Worm (Caenorhabditis elegans) whole organism, mixed stage, embryonic: ENCODE results near the gene cest-34.

Experiments used
- M03D4.4 ChIP-seq: sonication (generic microtip); optimal IDR thresholded peaks from 2 replicates; lab custom pipeline; 2017; ENCODE audit warnings: mild to moderate bottlenecking, missing genetic modification characterization, missing compliant biosample characterization
- bed-3 ChIP-seq: fragments of 200-800 bp; sonication (Bioruptor generic); optimal IDR thresholded peaks from 3 replicates; lab custom pipeline; 2018; ENCODE audit warnings: mild to moderate bottlenecking, missing genetic modification characterization, moderate library complexity, missing compliant biosample characterization
- ceh-39 ChIP-seq: fragments of 150-350 bp; optimal IDR thresholded peaks from 2 replicates; lab custom pipeline; 2014; ENCODE audit warnings: missing biosample characterization, missing genetic modification characterization
- ceh-43 ChIP-seq: fragments of 200-800 bp; sonication (Bioruptor generic); optimal IDR thresholded peaks from 2 replicates; lab custom pipeline; 2018; ENCODE audit warnings: mild to moderate bottlenecking, missing genetic modification characterization, moderate library complexity, missing compliant biosample characterization
- ceh-83 ChIP-seq: fragments of 200-800 bp; sonication (Bioruptor generic); optimal IDR thresholded peaks from 2 replicates; lab custom pipeline; 2018; ENCODE audit warnings: mild to moderate bottlenecking, missing genetic modification characterization, missing compliant biosample characterization
- ces-1 ChIP-seq: fragments of 150-350 bp; optimal IDR thresholded peaks from 2 replicates; lab custom pipeline; 2014; ENCODE audit warnings: missing biosample characterization, missing genetic modification reagents, missing genetic modification characterization
- cnd-1 ChIP-seq: fragments of 200-800 bp; sonication (Bioruptor generic); optimal IDR thresholded peaks from 2 replicates; lab custom pipeline; 2018; ENCODE audit warnings: mild to moderate bottlenecking, missing genetic modification characterization, missing compliant biosample characterization
- drap-1 ChIP-seq: fragments of 200-800 bp; sonication (Bioruptor generic); optimal IDR thresholded peaks from 3 replicates; lab custom pipeline; 2018; ENCODE audit warnings: mild to moderate bottlenecking, missing genetic modification characterization, missing compliant biosample characterization
- elt-1 ChIP-seq: sonication (generic microtip); optimal IDR thresholded peaks from 2 replicates; lab custom pipeline; 2017; ENCODE audit warnings: missing genetic modification characterization, mild to moderate bottlenecking, missing compliant biosample characterization, antibody characterized with exemption, moderate library complexity, borderline replicate concordance; ENCODE audit not compliant: insufficient read depth
- elt-3 ChIP-seq: fragments of 150-350 bp; optimal IDR thresholded peaks from 2 replicates; lab custom pipeline; 2014; ENCODE audit warnings: missing biosample characterization, missing genetic modification characterization
- flh-1 ChIP-seq: fragments of 200-800 bp; sonication (Bioruptor generic); optimal IDR thresholded peaks from 2 replicates; lab custom pipeline; 2018; ENCODE audit warnings: mild to moderate bottlenecking, missing genetic modification characterization, moderate library complexity, missing compliant biosample characterization
- ham-2 ChIP-seq: fragments of 200-800 bp; sonication (Bioruptor generic); optimal IDR thresholded peaks from 2 replicates; lab custom pipeline; 2018; ENCODE audit warnings: mild to moderate bottlenecking, missing genetic modification characterization, missing compliant biosample characterization
- lin-13 ChIP-seq: fragments of 150-350 bp; optimal IDR thresholded peaks from 2 replicates; lab custom pipeline; 2014; ENCODE audit warnings: missing biosample characterization, missing genetic modification characterization
- lsy-2 ChIP-seq: fragments of 150-350 bp; optimal IDR thresholded peaks from 2 replicates; lab custom pipeline; 2014; ENCODE audit warnings: missing biosample characterization, missing genetic modification characterization
- mab-5 ChIP-seq: fragments of 150-350 bp; optimal IDR thresholded peaks from 2 replicates; lab custom pipeline; 2014; ENCODE audit warnings: missing biosample characterization, missing genetic modification characterization
- mep-1 ChIP-seq: fragments of 150-350 bp; optimal IDR thresholded peaks from 2 replicates; lab custom pipeline; 2017; ENCODE audit warnings: missing biosample characterization, missing genetic modification reagents, missing genetic modification characterization, inconsistent platforms
- mls-2 ChIP-seq: sonication (generic microtip); optimal IDR thresholded peaks from 2 replicates; lab custom pipeline; 2016; ENCODE audit warnings: mild to moderate bottlenecking, missing genetic modification characterization, moderate library complexity, missing compliant biosample characterization
- nhr-12 ChIP-seq: fragments of 150-350 bp; optimal IDR thresholded peaks from 2 replicates; lab custom pipeline; 2014; ENCODE audit warnings: missing biosample characterization, missing genetic modification characterization
- nhr-2 ChIP-seq: fragments of 150-350 bp; optimal IDR thresholded peaks from 2 replicates; lab custom pipeline; 2014; ENCODE audit warnings: missing biosample characterization, missing genetic modification characterization
- nhr-237 ChIP-seq: fragments of 150-350 bp; optimal IDR thresholded peaks from 2 replicates; lab custom pipeline; 2014; ENCODE audit warnings: missing biosample characterization, missing genetic modification characterization
- nhr-28 ChIP-seq: fragments of 150-350 bp; optimal IDR thresholded peaks from 2 replicates; lab custom pipeline; 2014; ENCODE audit warnings: missing biosample characterization, missing genetic modification characterization
- nhr-76 ChIP-seq: sonication (generic microtip); optimal IDR thresholded peaks from 2 replicates; lab custom pipeline; 2017; ENCODE audit warnings: missing biosample characterization, missing genetic modification characterization
- pha-4 ChIP-seq: fragments of 150-350 bp; optimal IDR thresholded peaks from 2 replicates; lab custom pipeline; 2018; ENCODE audit warnings: missing biosample characterization, missing genetic modification reagents, missing genetic modification characterization
- sem-2 ChIP-seq: fragments of 200-800 bp; sonication (Bioruptor generic); optimal IDR thresholded peaks from 2 replicates; lab custom pipeline; 2018; ENCODE audit warnings: mild to moderate bottlenecking, missing genetic modification characterization, missing compliant biosample characterization
- snpc-4 ChIP-seq: fragments of 150-350 bp; optimal IDR thresholded peaks from 2 replicates; lab custom pipeline; 2014; ENCODE audit warnings: missing biosample characterization, missing genetic modification characterization
- sptf-1 ChIP-seq: sonication (generic microtip); optimal IDR thresholded peaks from 2 replicates; lab custom pipeline; 2017; ENCODE audit warnings: mild to moderate bottlenecking, missing genetic modification characterization, moderate library complexity, missing compliant biosample characterization
- tbx-8 ChIP-seq: fragments of 200-800 bp; sonication (Bioruptor generic); optimal IDR thresholded peaks from 2 replicates; lab custom pipeline; 2018; ENCODE audit warnings: mild to moderate bottlenecking, missing genetic modification characterization, moderate library complexity, missing compliant biosample characterization
- unc-120 ChIP-seq: sonication (generic microtip); optimal IDR thresholded peaks from 2 replicates; lab custom pipeline; 2017; ENCODE audit warnings: missing genetic modification characterization, missing compliant biosample characterization; ENCODE audit not compliant: poor library complexity, severe bottlenecking
- unc-39 ChIP-seq: fragments of 150-350 bp; optimal IDR thresholded peaks from 2 replicates; lab custom pipeline; 2014; ENCODE audit warnings: missing biosample characterization, missing genetic modification characterization
- zip-8 ChIP-seq: fragments of 150-350 bp; optimal IDR thresholded peaks from 2 replicates; lab custom pipeline; 2014; ENCODE audit warnings: missing biosample characterization, missing genetic modification characterization
- ztf-11 ChIP-seq: fragments of 150-350 bp; optimal IDR thresholded peaks from 2 replicates; lab custom pipeline; 2014; ENCODE audit warnings: missing biosample characterization, missing genetic modification characterization

Gene cest-34

DNA sequence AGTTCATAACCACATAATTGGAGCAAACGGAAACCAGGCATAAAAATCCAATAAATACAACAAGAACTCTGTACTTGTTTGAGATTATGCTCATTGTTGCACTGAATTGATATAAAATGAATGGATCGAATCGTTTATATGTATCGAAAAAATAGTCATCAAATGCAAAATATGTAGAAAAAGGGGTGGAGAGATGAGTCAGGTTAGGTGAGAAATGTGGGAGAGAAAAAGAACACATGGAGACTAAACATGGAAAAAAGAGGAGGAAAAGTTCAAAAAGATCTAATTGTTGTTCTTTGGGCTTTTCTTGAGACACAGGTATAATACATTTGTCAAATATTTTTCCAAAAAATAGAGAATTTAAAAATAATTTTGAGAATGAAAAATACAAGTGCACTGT, 11.8 kb downstream of the cest-34 start, which contains the start of gene K11G9.5:
Gene K11G9.5, minus strand, starts transcription at position 101 of the 400 bp plus-strand sequence.
- TF ChIP-seq ces-1 (GFP tag; lab: Kevin White, UChicago) (no peak), ceh-83 (GFP tag; lab: Kevin White, UChicago) (no peak), sptf-1 (tag; lab: Kevin White, UChicago) (no peak), unc-120 (no peak), elt-3 (tag; lab: Kevin White, UChicago) (no peak), nhr-237 (tag; lab: Kevin White, UChicago) (no peak), tbx-8 (GFP tag; lab: Kevin White, UChicago) (no peak), ceh-43 (no peak), drap-1 (GFP tag; lab: Kevin White, UChicago) (no peak), elt-1 (no peak), M03D4.4 (no peak), nhr-12 (tag; lab: Kevin White, UChicago) (no peak), cnd-1 (tag; lab: Kevin White, UChicago) (no peak), sem-2 (GFP tag; lab: Kevin White, UChicago) (no peak), unc-39 (tag; lab: Kevin White, UChicago) (no peak), mab-5 (tag; lab: Kevin White, UChicago) (no peak), nhr-2 (tag; lab: Kevin White, UChicago) (no peak)

DNA sequence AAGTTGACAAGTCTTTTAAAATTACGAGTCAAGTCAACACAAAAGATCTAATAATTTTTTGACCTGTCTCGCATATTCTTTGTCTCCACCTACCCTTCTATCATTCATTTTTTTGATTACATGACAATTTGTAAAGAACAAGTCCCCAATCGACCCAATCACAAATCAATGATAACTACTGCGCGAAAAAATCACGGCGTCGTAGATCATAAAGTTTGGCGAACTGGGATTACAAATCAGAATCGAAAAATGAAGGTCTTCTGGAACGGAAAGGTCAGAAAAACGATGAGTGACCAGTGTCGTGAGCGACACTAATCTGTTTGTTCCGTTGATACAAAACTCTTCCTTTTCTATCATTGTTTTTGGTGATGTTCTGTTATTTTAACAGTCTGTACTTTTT, 13.5 kb downstream of the cest-34 start:
- TF ChIP-seq lsy-2 (tag; lab: Kevin White, UChicago) (no peak), unc-120 (no peak), lin-13 (tag; lab: Kevin White, UChicago) (no peak), elt-1 (no peak), ceh-39 (tag; lab: Kevin White, UChicago) (no peak), unc-39 (tag; lab: Kevin White, UChicago) (no peak), ham-2 (GFP tag; lab: Kevin White, UChicago) (no peak), mab-5 (tag; lab: Kevin White, UChicago) (no peak), nhr-28 (tag; lab: Kevin White, UChicago) (no peak), nhr-76 (tag; lab: Kevin White, UChicago) (no peak), sem-2 (GFP tag; lab: Kevin White, UChicago) (no peak), zip-8 (tag; lab: Kevin White, UChicago) (no peak), ceh-83 (GFP tag; lab: Kevin White, UChicago) (no peak), drap-1 (GFP tag; lab: Kevin White, UChicago) (no peak), sptf-1 (tag; lab: Kevin White, UChicago) (no peak), ceh-43 (no peak), bed-3 (GFP tag; lab: Kevin White, UChicago) (no peak), mls-2 (no peak), snpc-4 (tag; lab: Kevin White, UChicago) (no peak)

DNA sequence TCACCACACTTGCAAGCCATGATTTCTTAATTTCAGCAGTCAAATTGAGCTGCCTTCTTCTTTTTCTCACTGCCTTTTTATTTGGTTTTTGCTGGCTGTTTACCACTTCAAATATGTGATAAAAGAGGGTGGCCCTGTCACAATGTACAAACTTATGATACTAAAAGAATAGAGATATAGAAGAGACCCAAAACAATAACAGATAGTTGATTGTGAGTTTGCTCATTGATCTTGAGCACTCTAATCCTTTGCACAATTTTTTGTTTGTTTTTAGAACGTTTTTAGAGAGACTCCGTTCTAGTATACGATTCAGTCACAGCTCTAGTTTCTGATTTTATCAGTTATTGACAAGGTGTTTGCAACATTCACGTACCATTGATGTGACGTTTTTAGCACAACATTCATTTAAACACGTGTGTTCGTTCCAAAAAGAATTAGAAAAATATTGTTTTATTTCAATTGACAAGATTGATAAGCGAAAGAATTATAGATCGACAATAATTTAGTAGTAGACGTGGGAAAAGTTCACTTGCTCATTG, 15.3 kb downstream of the cest-34 start, which contains the start of gene mtl-1:
Gene mtl-1, minus strand, starts transcription at position 51 of the 539 bp plus-strand sequence.
- TF ChIP-seq elt-3 (tag; lab: Kevin White, UChicago) (no peak), mls-2 (no peak), nhr-28 (tag; lab: Kevin White, UChicago) (no peak), flh-1 (GFP tag; lab: Kevin White, UChicago) (no peak), mep-1 (tag; lab: Kevin White, UChicago) (no peak), nhr-237 (tag; lab: Kevin White, UChicago) (no peak), bed-3 (GFP tag; lab: Kevin White, UChicago) (no peak), tbx-8 (GFP tag; lab: Kevin White, UChicago) (no peak), nhr-76 (tag; lab: Kevin White, UChicago) (no peak), unc-120 (no peak), pha-4 (tag; lab: Kevin White, UChicago) (no peak), cnd-1 (tag; lab: Kevin White, UChicago) (no peak), snpc-4 (tag; lab: Kevin White, UChicago) (no peak), elt-1 (no peak)

DNA sequence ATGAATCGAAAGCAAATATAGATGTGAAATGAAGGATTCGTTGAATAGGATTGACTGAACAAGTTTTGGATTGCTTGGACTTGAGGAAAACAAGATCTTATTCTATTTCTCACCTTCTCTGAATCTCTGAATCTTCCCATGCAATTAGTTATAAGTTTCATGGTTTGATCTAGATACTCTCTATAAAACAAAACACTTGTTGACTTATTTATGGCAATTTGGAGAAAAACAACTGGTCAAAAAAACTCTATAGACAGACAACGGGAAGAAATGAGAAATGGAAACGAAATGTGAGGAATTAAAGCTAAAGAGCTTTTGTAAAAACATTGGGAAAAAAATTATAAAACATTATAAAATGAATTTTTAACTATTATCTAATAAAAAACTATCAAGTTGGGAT, 18.1 kb downstream of the cest-34 start, which contains the start of gene W02F12.8:
Gene W02F12.8, minus strand, starts transcription at position 101 of the 400 bp plus-strand sequence.
- TF ChIP-seq nhr-237 (tag; lab: Kevin White, UChicago) (no peak), flh-1 (GFP tag; lab: Kevin White, UChicago) (no peak), ces-1 (GFP tag; lab: Kevin White, UChicago) (no peak), ztf-11 (tag; lab: Kevin White, UChicago) (no peak), ceh-83 (GFP tag; lab: Kevin White, UChicago) (no peak), unc-39 (tag; lab: Kevin White, UChicago) (no peak), cnd-1 (tag; lab: Kevin White, UChicago) (no peak), lsy-2 (tag; lab: Kevin White, UChicago) (no peak), mab-5 (tag; lab: Kevin White, UChicago) (no peak), elt-3 (tag; lab: Kevin White, UChicago) (no peak), M03D4.4 (no peak), ham-2 (GFP tag; lab: Kevin White, UChicago) (no peak), nhr-2 (tag; lab: Kevin White, UChicago) (no peak), drap-1 (GFP tag; lab: Kevin White, UChicago) (no peak)
